Fruit fly (Drosophila melanogaster) whole organism, adult: ENCODE measurements around the gene TTLL6B.

ENCODE experiments used
- CG11617 ChIP-seq: fragments of 200-800 bp; sonication (Bioruptor generic); optimal IDR thresholded peaks from 2 replicates; lab custom pipeline; 2017; ENCODE audit warnings: mild to moderate bottlenecking, missing biosample characterization, missing genetic modification reagents, missing genetic modification characterization
- CG12768 ChIP-seq: fragments of 200-800 bp; sonication (Bioruptor generic); optimal IDR thresholded peaks from 2 replicates; lab custom pipeline; 2017; ENCODE audit warnings: missing biosample characterization, missing genetic modification characterization, mild to moderate bottlenecking, moderate library complexity, missing genetic modification reagents
- CG14711 ChIP-seq: fragments of 200-800 bp; sonication (Bioruptor generic); optimal IDR thresholded peaks from 2 replicates; lab custom pipeline; 2018; ENCODE audit warnings: missing biosample characterization, mild to moderate bottlenecking, missing genetic modification characterization, moderate library complexity
- CG1620 ChIP-seq: fragments of 200-800 bp; sonication (Bioruptor generic); optimal IDR thresholded peaks from 2 replicates; lab custom pipeline; 2016; ENCODE audit warnings: missing biosample characterization, missing genetic modification characterization
- CG33017 ChIP-seq: fragments of 200-800 bp; sonication (Bioruptor generic); optimal IDR thresholded peaks from 2 replicates; lab custom pipeline; 2018; ENCODE audit warnings: missing biosample characterization, mild to moderate bottlenecking, missing genetic modification characterization, moderate library complexity
- CG5204 ChIP-seq: fragments of 200-800 bp; sonication (Bioruptor generic); optimal IDR thresholded peaks from 2 replicates; lab custom pipeline; 2016; ENCODE audit warnings: missing biosample characterization, missing genetic modification characterization
- CG7045 ChIP-seq: fragments of 200-800 bp; sonication (Bioruptor generic); optimal IDR thresholded peaks from 2 replicates; lab custom pipeline; 2017; ENCODE audit warnings: missing biosample characterization, mild to moderate bottlenecking, missing genetic modification characterization
- CG7101 ChIP-seq: fragments of 200-800 bp; sonication (Bioruptor generic); optimal IDR thresholded peaks from 2 replicates; lab custom pipeline; 2018; ENCODE audit warnings: missing biosample characterization, mild to moderate bottlenecking, missing genetic modification characterization, moderate library complexity
- Clk ChIP-seq: fragments of 200-800 bp; sonication (Bioruptor generic); optimal IDR thresholded peaks from 2 replicates; lab custom pipeline; 2017; ENCODE audit warnings: missing biosample characterization, missing genetic modification characterization
- Crg-1 ChIP-seq: fragments of 200-800 bp; sonication (Bioruptor generic); optimal IDR thresholded peaks from 2 replicates; lab custom pipeline; 2016; ENCODE audit warnings: missing biosample characterization, missing genetic modification characterization
- Hr96 ChIP-seq: fragments of 200-800 bp; sonication (Bioruptor generic); optimal IDR thresholded peaks from 2 replicates; lab custom pipeline; 2016; ENCODE audit warnings: missing biosample characterization, missing genetic modification characterization
- Mnt ChIP-seq: fragments of 200-800 bp; sonication (Bioruptor generic); optimal IDR thresholded peaks from 2 replicates; lab custom pipeline; 2016; ENCODE audit warnings: missing biosample characterization, mild to moderate bottlenecking, missing genetic modification characterization
- bab1 ChIP-seq: fragments of 200-800 bp; sonication (Bioruptor generic); optimal IDR thresholded peaks from 3 replicates; lab custom pipeline; 2019; ENCODE audit warnings: missing biosample characterization, mild to moderate bottlenecking, missing genetic modification characterization, moderate library complexity
- cic ChIP-seq: fragments of 200-800 bp; sonication (Bioruptor generic); optimal IDR thresholded peaks from 2 replicates; lab custom pipeline; 2017; ENCODE audit warnings: missing biosample characterization, mild to moderate bottlenecking, missing genetic modification characterization, moderate library complexity
- cnc ChIP-seq, 2 experiments: fragments of >200 bp; optimal IDR thresholded peaks; 2 replicates each; lab custom pipeline; 2017
- kay ChIP-seq: fragments of 200-800 bp; sonication (Bioruptor generic); peaks from one replicate; lab custom pipeline; 2016; ENCODE audit warnings: missing biosample characterization, missing genetic modification characterization, borderline replicate concordance
- ovo ChIP-seq: fragments of 200-800 bp; sonication (Bioruptor generic); optimal IDR thresholded peaks from 2 replicates; lab custom pipeline; 2016; ENCODE audit warnings: missing biosample characterization, missing genetic modification characterization
- pad ChIP-seq: fragments of 200-800 bp; sonication (Bioruptor generic); optimal IDR thresholded peaks from 3 replicates; lab custom pipeline; 2017; ENCODE audit warnings: missing biosample characterization, missing genetic modification characterization, mild to moderate bottlenecking, moderate library complexity, missing genetic modification reagents
- tj ChIP-seq: fragments of 200-800 bp; sonication (Bioruptor generic); optimal IDR thresholded peaks from 3 replicates; lab custom pipeline; 2017; ENCODE audit warnings: missing biosample characterization, mild to moderate bottlenecking, missing genetic modification characterization, moderate library complexity
- toe ChIP-seq: fragments of 200-800 bp; sonication (Bioruptor generic); optimal IDR thresholded peaks from 2 replicates; lab custom pipeline; 2016; ENCODE audit warnings: missing biosample characterization, missing genetic modification characterization

The TTLL6B gene

DNA sequence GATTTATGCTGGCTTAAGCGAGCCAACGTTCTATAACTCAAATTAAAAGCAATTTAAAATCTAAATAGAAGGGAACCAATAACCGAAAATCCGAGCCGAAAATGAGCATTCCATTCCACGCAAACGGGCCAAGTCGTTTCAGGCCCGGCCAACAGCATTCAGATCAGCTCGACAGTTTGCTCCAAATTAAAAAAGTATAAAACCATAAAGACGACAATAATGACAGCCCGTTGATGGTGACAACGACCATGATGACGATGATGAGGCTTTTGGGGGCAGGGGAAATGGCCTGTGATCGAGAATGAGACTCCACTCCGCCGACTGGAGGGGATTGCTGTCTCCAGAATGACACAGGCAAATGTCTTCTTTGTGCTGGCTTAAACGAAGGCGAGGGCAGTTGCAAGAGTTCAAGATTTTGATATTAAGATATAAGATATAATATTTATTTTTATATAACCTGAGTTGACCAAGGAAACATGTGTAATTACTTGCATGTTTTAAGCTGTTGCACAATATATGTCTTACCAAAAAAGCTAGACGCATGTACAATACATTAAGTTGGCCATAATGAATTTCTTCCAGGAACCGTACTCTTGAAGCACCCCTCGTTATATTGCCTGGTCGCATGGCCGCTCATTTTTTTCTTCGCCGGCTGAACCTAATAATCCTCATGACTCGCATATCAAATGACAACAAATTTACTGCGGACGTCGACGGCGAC is 46.0 kb downstream of the TTLL6B start:
- TF ChIP-seq pad (no peak), CG7045 (GFP tag; lab: Kevin White, UChicago) (no peak), CG11617 (no peak), Hr96 (GFP tag; lab: Kevin White, UChicago) (no peak), Mnt (GFP tag; lab: Kevin White, UChicago) (no peak), CG14711 (no peak), cic (GFP tag; lab: Kevin White, UChicago) (no peak), toe (GFP tag; lab: Kevin White, UChicago) (no peak), cnc (optimal IDR thresholded peaks at IDR 0.05; lab: Kevin White, UChicago) (no peak)

DNA sequence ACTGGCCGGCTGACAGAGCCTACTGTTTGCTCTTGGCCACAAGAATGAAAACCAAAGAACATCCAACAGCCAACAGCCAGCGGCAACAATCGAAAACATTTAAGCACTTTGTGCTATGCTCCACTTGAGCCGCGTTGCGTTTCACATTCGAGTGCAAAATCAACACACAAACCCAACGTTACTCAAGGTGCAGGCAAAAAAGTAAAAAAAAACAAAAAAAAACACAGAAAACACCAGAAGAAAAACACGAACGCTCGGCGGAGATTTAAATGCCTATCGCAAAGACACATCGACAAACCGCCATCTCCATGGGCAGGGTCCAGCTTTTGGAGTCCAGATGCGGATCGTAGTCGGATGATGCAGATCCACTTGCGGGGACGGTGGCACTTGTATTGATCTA is 47.0 kb downstream of the TTLL6B start:
- TF ChIP-seq CG5204 (no peak), ovo (GFP tag; lab: Kevin White, UChicago) (no peak), bab1 (GFP tag; lab: Kevin White, UChicago) (no peak), tj (GFP tag; lab: Kevin White, UChicago) (no peak), cic (GFP tag; lab: Kevin White, UChicago) (no peak), toe (GFP tag; lab: Kevin White, UChicago) (no peak), CG14711 (no peak), kay (GFP tag; lab: Kevin White, UChicago) (no peak), CG33017 (no peak), CG7045 (GFP tag; lab: Kevin White, UChicago) (no peak), Hr96 (GFP tag; lab: Kevin White, UChicago) (no peak), CG7101 (tag; lab: Kevin White, UChicago) (no peak), CG1620 (GFP tag; lab: Kevin White, UChicago) (no peak), Crg-1 (GFP tag; lab: Kevin White, UChicago) (no peak)

DNA sequence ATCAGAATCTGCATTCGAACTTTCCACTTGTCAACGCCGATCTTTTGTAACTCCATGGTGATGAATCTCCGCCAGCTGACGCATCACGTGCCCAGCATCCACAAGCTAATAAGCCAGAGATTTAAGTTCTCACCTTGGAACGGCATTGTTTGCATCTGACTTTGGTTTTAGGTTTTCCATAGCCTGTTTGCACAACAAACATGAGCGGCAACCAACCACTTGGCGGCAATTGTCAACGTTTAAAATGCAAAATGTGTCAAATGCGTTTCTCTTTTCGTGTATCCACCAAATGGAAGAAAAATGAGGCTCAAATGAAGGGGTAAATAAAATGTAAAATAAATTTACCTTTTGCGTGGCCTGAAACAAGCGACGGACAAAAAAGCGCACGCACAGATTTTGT is 48.5 kb downstream of the TTLL6B start:
- TF ChIP-seq CG14711 (no peak), CG1620 (GFP tag; lab: Kevin White, UChicago) (no peak), cic (GFP tag; lab: Kevin White, UChicago) (no peak)

DNA sequence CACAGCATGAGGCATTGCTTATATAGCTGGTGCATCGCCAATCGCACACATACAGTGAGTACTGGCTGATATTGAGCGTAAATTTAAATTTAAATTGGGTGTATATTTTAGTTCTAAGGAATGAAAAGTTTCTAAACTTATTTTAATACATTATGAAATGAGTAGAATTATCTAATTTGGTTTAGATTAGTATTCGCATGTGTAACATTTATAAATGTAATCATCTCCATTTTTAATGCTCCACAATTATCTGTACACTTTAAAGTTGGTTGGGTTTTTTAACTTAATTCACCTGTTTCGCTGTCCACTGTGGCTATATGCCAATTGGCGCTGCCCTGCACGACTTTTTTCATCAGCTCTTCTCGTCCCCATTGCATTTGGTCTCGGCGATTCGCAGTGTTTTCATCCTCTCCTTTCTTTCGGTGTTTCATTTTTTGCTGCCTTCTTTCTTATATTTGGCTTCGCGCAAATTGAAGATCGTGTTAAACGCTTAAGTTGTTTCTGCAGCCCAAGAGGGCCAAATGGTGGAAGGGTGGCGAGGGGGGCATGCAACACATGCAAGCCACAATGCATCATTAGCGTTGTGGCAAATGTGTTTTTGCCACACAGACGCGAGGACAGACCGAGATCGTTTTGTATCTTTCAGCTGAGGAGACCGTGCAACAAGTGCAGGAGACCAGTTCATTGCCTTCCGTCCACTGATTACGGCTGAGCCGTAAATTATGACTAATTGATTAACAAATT is 49.1 kb downstream of the TTLL6B start:
- TF ChIP-seq CG1620 (GFP tag; lab: Kevin White, UChicago) (no peak), CG12768 (no peak), ovo (GFP tag; lab: Kevin White, UChicago) (no peak), Hr96 (GFP tag; lab: Kevin White, UChicago) (no peak), CG7045 (GFP tag; lab: Kevin White, UChicago) (no peak), bab1 (GFP tag; lab: Kevin White, UChicago) (no peak), Mnt (GFP tag; lab: Kevin White, UChicago) (no peak), Clk (GFP tag; lab: Kevin White, UChicago) (no peak), Crg-1 (GFP tag; lab: Kevin White, UChicago) (no peak), tj (GFP tag; lab: Kevin White, UChicago) (no peak), CG5204 (no peak), kay (GFP tag; lab: Kevin White, UChicago) (no peak), pad (no peak), CG33017 (no peak), toe (GFP tag; lab: Kevin White, UChicago) (no peak), cnc (optimal IDR thresholded peaks at IDR 0.05; lab: Kevin White, UChicago) (no peak)

DNA sequence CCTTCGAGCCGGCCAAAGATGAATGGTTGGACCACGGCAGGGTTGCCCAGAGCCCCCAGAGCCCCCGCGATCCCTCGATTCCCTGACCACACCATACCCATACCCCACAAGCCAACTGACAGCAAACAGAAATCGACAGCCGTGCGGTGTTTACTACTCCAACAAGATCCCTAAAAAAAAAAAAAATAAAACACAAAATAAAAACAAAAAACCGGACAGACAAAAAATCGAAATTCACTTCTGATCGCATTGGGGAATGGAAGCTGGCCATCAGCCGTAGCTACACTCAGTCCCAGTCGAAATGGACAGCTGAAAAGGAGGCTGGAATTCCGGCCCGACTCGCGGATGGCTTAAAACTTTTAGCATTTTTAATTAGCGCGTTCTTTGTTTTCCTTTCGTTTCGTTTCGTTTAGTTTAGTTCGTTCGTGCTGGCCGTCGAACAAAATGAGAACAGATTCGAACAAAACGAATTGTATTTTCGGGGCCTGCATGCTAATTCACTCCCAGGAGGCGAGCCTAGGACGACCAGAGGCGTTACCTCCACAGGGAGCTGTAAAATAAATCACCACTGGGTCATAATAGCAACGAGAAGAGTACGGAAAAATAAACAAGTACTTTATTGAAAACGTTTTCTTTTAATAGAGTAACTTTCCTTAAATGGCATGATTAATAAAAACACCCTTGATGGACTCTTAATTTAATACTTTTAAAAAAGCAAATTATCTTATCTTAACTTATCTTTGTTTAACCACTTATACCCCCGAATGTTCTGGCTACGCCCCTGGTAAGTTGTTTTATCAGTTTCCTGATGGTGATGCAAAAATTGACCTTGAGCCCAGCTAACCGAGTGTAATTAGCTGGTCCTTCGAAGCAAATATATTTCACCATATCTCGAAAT is 51.7 kb downstream of the TTLL6B start:
- TF ChIP-seq Hr96 (GFP tag; lab: Kevin White, UChicago) (no peak), bab1 (GFP tag; lab: Kevin White, UChicago) (no peak), CG12768 (no peak), cnc (optimal IDR thresholded peaks at IDR 0.05; lab: Kevin White, UChicago) (no peak), Mnt (GFP tag; lab: Kevin White, UChicago) (no peak), kay (GFP tag; lab: Kevin White, UChicago) (no peak), CG7101 (tag; lab: Kevin White, UChicago) (no peak), pad (no peak), ovo (GFP tag; lab: Kevin White, UChicago) (no peak), CG7045 (GFP tag; lab: Kevin White, UChicago) (no peak), CG14711 (no peak), toe (GFP tag; lab: Kevin White, UChicago) (no peak), CG1620 (GFP tag; lab: Kevin White, UChicago) (no peak), CG5204 (no peak), Clk (GFP tag; lab: Kevin White, UChicago) (no peak), cic (GFP tag; lab: Kevin White, UChicago) (no peak)
